Fruit fly (Drosophila melanogaster) whole organism, embryonic: ENCODE measurements around the gene CG33346.

Experiments used
- Atf3 ChIP-seq: fragments of 200-800 bp; sonication (Bioruptor generic); optimal IDR thresholded peaks from 3 replicates; lab custom pipeline; 2016; ENCODE audit warnings: missing biosample characterization, missing genetic modification characterization
- BEAF-32 ChIP-seq: fragments of 200-800 bp; sonication (Bioruptor generic); optimal IDR thresholded peaks from 3 replicates; lab custom pipeline; 2017; ENCODE audit warnings: missing biosample characterization, missing genetic modification characterization, mild to moderate bottlenecking, moderate library complexity, missing genetic modification reagents
- BtbVII ChIP-seq: fragments of 200-800 bp; sonication (Bioruptor generic); optimal IDR thresholded peaks from 3 replicates; lab custom pipeline; 2017; ENCODE audit warnings: missing biosample characterization, mild to moderate bottlenecking, missing genetic modification characterization
- C15 ChIP-seq: fragments of 200-800 bp; sonication (Bioruptor generic); IDR thresholded peaks from 3 replicates; pipeline ENCODE4 v1.3.6; 2022; ENCODE audit warnings: missing biosample characterization, missing genetic modification characterization
- CG10462 ChIP-seq: fragments of 200-800 bp; sonication (Bioruptor generic); optimal IDR thresholded peaks from 2 replicates; lab custom pipeline; 2016; ENCODE audit warnings: missing biosample characterization, missing genetic modification characterization
- CG11695 ChIP-seq: fragments of 200-800 bp; sonication (Bioruptor generic); IDR thresholded peaks from 3 replicates; pipeline ENCODE4 v1.3.6; 2022; ENCODE audit warnings: missing biosample characterization, missing genetic modification characterization
- CG14014 ChIP-seq: fragments of 200-800 bp; sonication (Bioruptor generic); IDR thresholded peaks from 2 replicates; pipeline ENCODE4 v1.3.6; 2022; ENCODE audit warnings: missing biosample characterization, missing genetic modification characterization
- CG14667 ChIP-seq: fragments of 200-800 bp; sonication (Bioruptor generic); IDR thresholded peaks from 2 replicates; pipeline ENCODE4 v1.3.6; 2022; ENCODE audit warnings: missing biosample characterization, missing genetic modification characterization
- CG15514 ChIP-seq: fragments of 200-800 bp; sonication (Bioruptor generic); optimal IDR thresholded peaks from 3 replicates; lab custom pipeline; 2017; ENCODE audit warnings: missing biosample characterization, missing genetic modification characterization, mild to moderate bottlenecking, moderate library complexity, missing genetic modification reagents
- CG15601 ChIP-seq: fragments of 200-800 bp; sonication (Bioruptor generic); optimal IDR thresholded peaks from 3 replicates; lab custom pipeline; 2019; ENCODE audit warnings: missing biosample characterization, mild to moderate bottlenecking, missing genetic modification characterization, moderate library complexity
- CG17829 ChIP-seq: fragments of 200-800 bp; optimal IDR thresholded peaks from 2 replicates; lab custom pipeline; 2019; ENCODE audit warnings: missing biosample characterization, mild to moderate bottlenecking, missing genetic modification characterization, moderate library complexity
- CG18262 ChIP-seq: fragments of 200-800 bp; optimal IDR thresholded peaks from 3 replicates; lab custom pipeline; 2019; ENCODE audit warnings: missing biosample characterization, mild to moderate bottlenecking, missing genetic modification characterization, moderate library complexity
- CG30020 ChIP-seq: fragments of 200-800 bp; optimal IDR thresholded peaks from 2 replicates; lab custom pipeline; 2019; ENCODE audit warnings: missing biosample characterization, mild to moderate bottlenecking, missing genetic modification characterization, moderate library complexity
- CG4404 ChIP-seq: fragments of 200-800 bp; sonication (Bioruptor generic); IDR thresholded peaks from 2 replicates; pipeline ENCODE4 v1.3.6; 2022; ENCODE audit warnings: missing biosample characterization, missing genetic modification characterization
- CG6683 ChIP-seq: fragments of 200-800 bp; sonication (Bioruptor generic); optimal IDR thresholded peaks from 2 replicates; lab custom pipeline; 2017; ENCODE audit warnings: missing biosample characterization, mild to moderate bottlenecking, missing genetic modification characterization, missing genetic modification reagents
- CG7556 ChIP-seq: fragments of 200-800 bp; sonication (Bioruptor generic); optimal IDR thresholded peaks from 2 replicates; lab custom pipeline; 2017; ENCODE audit warnings: missing biosample characterization, mild to moderate bottlenecking, missing genetic modification characterization
- CG8290 ChIP-seq, 3 experiments: fragments of 200-800 bp; sonication (Bioruptor generic); optimal IDR thresholded peaks; 2 replicates each; lab custom pipeline; 2016 to 2019; ENCODE audit warnings: missing biosample characterization in 3 of 3, missing genetic modification characterization in 3 of 3, mild to moderate bottlenecking in 2 of 3, moderate library complexity in 1 of 3
- Camta ChIP-seq: fragments of 200-800 bp; sonication (Bioruptor generic); optimal IDR thresholded peaks from 2 replicates; lab custom pipeline; 2016; ENCODE audit warnings: missing biosample characterization, missing genetic modification characterization
- D ChIP-seq, 2 experiments: fragments of 200-800 bp in 1 of 2; fragments of >200 bp in 1 of 2; sonication (Bioruptor generic) in 1 of 2; optimal IDR thresholded peaks; 2 replicates in 1 of 2; 3 replicates in 1 of 2; lab custom pipeline; 2017; ENCODE audit warnings: mild to moderate bottlenecking in 1 of 2, missing biosample characterization in 1 of 2, missing genetic modification characterization in 1 of 2, missing genetic modification reagents in 1 of 2
- Jarid2 ChIP-seq: fragments of 200-800 bp; sonication (Bioruptor generic); optimal IDR thresholded peaks from 3 replicates; lab custom pipeline; 2017; ENCODE audit warnings: mild to moderate bottlenecking, missing biosample characterization, missing genetic modification reagents, missing genetic modification characterization
- Neu2 ChIP-seq: fragments of 200-800 bp; sonication (Bioruptor generic); optimal IDR thresholded peaks from 3 replicates; lab custom pipeline; 2016; ENCODE audit warnings: missing biosample characterization, missing genetic modification characterization, borderline replicate concordance
- Sin3A ChIP-seq: fragments of >200 bp; optimal IDR thresholded peaks from 2 replicates; lab custom pipeline; 2018
- ab ChIP-seq: fragments of 200-800 bp; sonication (Bioruptor generic); optimal IDR thresholded peaks from 2 replicates; lab custom pipeline; 2016; ENCODE audit warnings: missing biosample characterization, missing genetic modification characterization
- ato ChIP-seq: fragments of 200-800 bp; sonication (Bioruptor generic); IDR thresholded peaks from 2 replicates; pipeline ENCODE4 v1.3.6; 2022; ENCODE audit warnings: missing biosample characterization, missing genetic modification characterization; ENCODE audit not compliant: partially characterized antibody
- bbx ChIP-seq: fragments of 200-800 bp; sonication (Bioruptor generic); IDR thresholded peaks from 2 replicates; pipeline ENCODE4 v1.3.6; 2022; ENCODE audit warnings: missing biosample characterization, missing genetic modification characterization; ENCODE audit not compliant: partially characterized antibody
- chinmo ChIP-seq: fragments of 200-800 bp; sonication (Bioruptor generic); IDR thresholded peaks from 4 replicates; pipeline ENCODE4 v1.3.6; 2022; ENCODE audit warnings: missing biosample characterization, missing genetic modification characterization; ENCODE audit not compliant: partially characterized antibody
- kah ChIP-seq: fragments of 200-800 bp; sonication (Bioruptor generic); optimal IDR thresholded peaks from 2 replicates; lab custom pipeline; 2018; ENCODE audit warnings: missing biosample characterization, mild to moderate bottlenecking, missing genetic modification characterization
- klu ChIP-seq: fragments of 200-800 bp; sonication (Bioruptor generic); IDR thresholded peaks from 2 replicates; pipeline ENCODE4 v1.3.6; 2022; ENCODE audit warnings: missing biosample characterization, missing genetic modification characterization
- lilli ChIP-seq: fragments of 200-800 bp; sonication (Bioruptor generic); optimal IDR thresholded peaks from 3 replicates; lab custom pipeline; 2016; ENCODE audit warnings: missing biosample characterization, missing genetic modification characterization
- lov ChIP-seq, 2 experiments: fragments of 200-800 bp in 1 of 2; fragments of >200 bp in 1 of 2; sonication (Bioruptor generic) in 1 of 2; IDR thresholded peaks in 1 of 2; optimal IDR thresholded peaks in 1 of 2; 2 replicates in 1 of 2; 3 replicates in 1 of 2; pipeline versions ENCODE4 v1.3.6 to Lab custom; 2017 to 2022; ENCODE audit warnings: missing biosample characterization in 1 of 2, missing genetic modification characterization in 1 of 2
- shn ChIP-seq: fragments of 200-800 bp; sonication (Bioruptor generic); optimal IDR thresholded peaks from 3 replicates; lab custom pipeline; 2016; ENCODE audit warnings: missing biosample characterization, missing genetic modification characterization
- tap ChIP-seq: fragments of 200-800 bp; optimal IDR thresholded peaks from 3 replicates; lab custom pipeline; 2019; ENCODE audit warnings: missing biosample characterization, mild to moderate bottlenecking, missing genetic modification characterization, moderate library complexity
- zen ChIP-seq: fragments of 200-800 bp; sonication (Bioruptor generic); optimal IDR thresholded peaks from 3 replicates; lab custom pipeline; 2018; ENCODE audit warnings: missing biosample characterization, mild to moderate bottlenecking, missing genetic modification characterization, moderate library complexity

CG33346 gene

dm6 chr3R:28634981-28635930 lies 33.8 kb upstream of the CG33346 start, which contains the start of gene CG10011 (continued):
- TF ChIP-seq CG17829 (peak; percentile 24), Sin3A (lab: Kevin White, UChicago) (peak; percentile 97), CG15514 (GFP tag; lab: Kevin White, UChicago) (peak; percentile 13), ato (GFP tag; lab: Robert Waterston, UW) (0 out of 2 replicates have a peak, but pooled peaks have one; percentile 8), Neu2 (GFP tag; lab: Kevin White, UChicago) (no peak), BEAF-32 (GFP tag; lab: Kevin White, UChicago) (peak; percentile 20), Atf3 (GFP tag; lab: Kevin White, UChicago) (no peak), CG18262 (tag; lab: Kevin White, UChicago) (no peak), CG30020 (peak; percentile 10), lov (optimal IDR thresholded peaks at IDR 0.05; lab: Kevin White, UChicago) (no peak), lov (GFP tag; IDR thresholded peaks at IDR 0.05; lab: Robert Waterston, UW) (0 out of 3 replicates have a peak, but pooled peaks have one; percentile 37), CG6683 (GFP tag; lab: Kevin White, UChicago) (no peak), D (optimal IDR thresholded peaks at IDR 0.05; lab: Kevin White, UChicago) (peak; percentile 38), D (GFP tag; optimal IDR thresholded peaks at IDR 0.05; lab: Kevin White, UChicago) (no peak), CG8290 (GFP tag; optimal IDR thresholded peaks at IDR 0.05; lab: Kevin White, UChicago) (peak; percentile 25), CG8290 (tag; optimal IDR thresholded peaks at IDR 0.05; lab: Kevin White, UChicago) (peak in 1 of 2 experiments; percentile 53), bbx (0 out of 2 replicates have a peak, but pooled peaks have one; percentile 30), BtbVII (GFP tag; lab: Kevin White, UChicago) (peak; percentile 8)

- TF ChIP-seq CG7556, result no peak
- no peak for TF ChIP-seq shn
- TF ChIP-seq zen (tag; lab: Kevin White, UChicago), result no peak
- no peak for TF ChIP-seq C15 (GFP tag; lab: Robert Waterston, UW)
- TF ChIP-seq ab (GFP tag; lab: Kevin White, UChicago), result no peak
- no peak for TF ChIP-seq CG14667 (GFP tag; lab: Robert Waterston, UW)
- no peak for TF ChIP-seq CG10462
- TF ChIP-seq tap (tag; lab: Kevin White, UChicago), result no peak
- TF ChIP-seq lilli (GFP tag; lab: Kevin White, UChicago), result no peak
- TF ChIP-seq Jarid2 (GFP tag; lab: Kevin White, UChicago), result no peak
- TF ChIP-seq chinmo (GFP tag; lab: Robert Waterston, UW), result no peak
- no peak for TF ChIP-seq Camta (GFP tag; lab: Kevin White, UChicago)
- TF ChIP-seq CG4404, result no peak
- no peak for TF ChIP-seq klu
- TF ChIP-seq kah (GFP tag; lab: Kevin White, UChicago), result no peak
- no peak for TF ChIP-seq CG14014 (GFP tag; lab: Robert Waterston, UW)
- TF ChIP-seq CG15601 (tag; lab: Kevin White, UChicago), result no peak
These were observed 32.9 kb upstream of the CG33346 start, which contains the start of gene CG9988 for dm6 chr3R:28636111-28636510. TSS of gene CG9988 (plus strand) at chr3R:28636411.

- TF ChIP-seq CG11695, result no peak
These were observed 26.2 kb upstream of the CG33346 start, which contains the start of gene CG14062 for dm6 chr3R:28642791-28643190. TSS of gene CG14062 (minus strand) at chr3R:28642891.
